Fruit fly (Drosophila melanogaster) whole organism, embryonic: ENCODE results near the gene Or88a.

Experiments used
- ATbp ChIP-seq: fragments of 200-800 bp; sonication (Bioruptor generic); optimal IDR thresholded peaks from 2 replicates; lab custom pipeline; 2017; ENCODE audit warnings: missing biosample characterization, mild to moderate bottlenecking, missing genetic modification characterization, missing genetic modification reagents
- Abd-B ChIP-seq: fragments of 200-800 bp; sonication (Bioruptor generic); optimal IDR thresholded peaks from 2 replicates; lab custom pipeline; 2018; ENCODE audit warnings: missing biosample characterization, mild to moderate bottlenecking, missing genetic modification characterization, moderate library complexity
- CG10147 ChIP-seq: fragments of 200-800 bp; sonication (Bioruptor generic); optimal IDR thresholded peaks from 2 replicates; lab custom pipeline; 2019; ENCODE audit warnings: missing biosample characterization, mild to moderate bottlenecking, missing genetic modification characterization, moderate library complexity
- CG10431 ChIP-seq: fragments of 200-800 bp; sonication (Bioruptor generic); optimal IDR thresholded peaks from 3 replicates; lab custom pipeline; 2018; ENCODE audit warnings: missing biosample characterization, mild to moderate bottlenecking, missing genetic modification characterization
- CG11247 ChIP-seq: fragments of 200-800 bp; sonication (Bioruptor generic); IDR thresholded peaks from 2 replicates; pipeline ENCODE4 v1.3.6; 2022; ENCODE audit warnings: missing biosample characterization, missing genetic modification characterization
- CG13287 ChIP-seq: fragments of 200-800 bp; sonication (Bioruptor generic); IDR thresholded peaks from 2 replicates; pipeline ENCODE4 v1.3.6; 2022; ENCODE audit warnings: missing biosample characterization, missing genetic modification characterization; ENCODE audit not compliant: partially characterized antibody
- CG13894 ChIP-seq: fragments of 200-800 bp; sonication (Bioruptor generic); optimal IDR thresholded peaks from 3 replicates; lab custom pipeline; 2018; ENCODE audit warnings: missing biosample characterization, mild to moderate bottlenecking, missing genetic modification characterization, moderate library complexity
- CG14441 ChIP-seq: fragments of 200-800 bp; sonication (Bioruptor generic); IDR thresholded peaks from 2 replicates; pipeline ENCODE4 v1.3.6; 2022; ENCODE audit warnings: missing biosample characterization, missing genetic modification characterization
- CG15696 ChIP-seq: fragments of 200-800 bp; sonication (Bioruptor generic); optimal IDR thresholded peaks from 2 replicates; lab custom pipeline; 2019; ENCODE audit warnings: missing biosample characterization, mild to moderate bottlenecking, missing genetic modification characterization, moderate library complexity
- CG17802 ChIP-seq: fragments of 200-800 bp; sonication (Bioruptor generic); optimal IDR thresholded peaks from 2 replicates; lab custom pipeline; 2018; ENCODE audit warnings: missing biosample characterization, mild to moderate bottlenecking, missing genetic modification characterization, moderate library complexity
- CG18262 ChIP-seq: fragments of 200-800 bp; optimal IDR thresholded peaks from 3 replicates; lab custom pipeline; 2019; ENCODE audit warnings: missing biosample characterization, mild to moderate bottlenecking, missing genetic modification characterization, moderate library complexity
- CG18619 ChIP-seq: fragments of 200-800 bp; sonication (Bioruptor generic); optimal IDR thresholded peaks from 3 replicates; lab custom pipeline; 2017; ENCODE audit warnings: missing biosample characterization, mild to moderate bottlenecking, missing genetic modification characterization
- CG2129 ChIP-seq: fragments of 200-800 bp; sonication (Bioruptor generic); IDR thresholded peaks from 2 replicates; pipeline ENCODE4 v1.3.6; 2022; ENCODE audit warnings: missing biosample characterization, missing genetic modification characterization; ENCODE audit not compliant: partially characterized antibody
- CG31388 ChIP-seq: fragments of 200-800 bp; sonication (Bioruptor generic); optimal IDR thresholded peaks from 2 replicates; lab custom pipeline; 2016; ENCODE audit warnings: missing biosample characterization, missing genetic modification characterization
- CG31441 ChIP-seq: fragments of 200-800 bp; sonication (Bioruptor generic); IDR thresholded peaks from 2 replicates; pipeline ENCODE4 v1.3.6; 2022; ENCODE audit warnings: missing biosample characterization, missing genetic modification characterization
- CG4854 ChIP-seq: fragments of 200-800 bp; sonication (Bioruptor generic); optimal IDR thresholded peaks from 2 replicates; lab custom pipeline; 2016; ENCODE audit warnings: missing biosample characterization, missing genetic modification characterization, inconsistent platforms
- CG6854 ChIP-seq: fragments of 200-800 bp; sonication (Bioruptor generic); optimal IDR thresholded peaks from 3 replicates; lab custom pipeline; 2017; ENCODE audit warnings: missing biosample characterization, mild to moderate bottlenecking, missing genetic modification characterization
- CG7271 ChIP-seq: fragments of 200-800 bp; sonication (Bioruptor generic); optimal IDR thresholded peaks from 2 replicates; lab custom pipeline; 2018; ENCODE audit warnings: missing biosample characterization, mild to moderate bottlenecking, missing genetic modification characterization, moderate library complexity
- CG7786 ChIP-seq: fragments of 200-800 bp; sonication (Bioruptor generic); optimal IDR thresholded peaks from 2 replicates; lab custom pipeline; 2016; ENCODE audit warnings: missing biosample characterization, missing genetic modification characterization
- CG8944 ChIP-seq: fragments of 200-800 bp; sonication (Bioruptor generic); optimal IDR thresholded peaks from 3 replicates; lab custom pipeline; 2016; ENCODE audit warnings: missing biosample characterization, missing genetic modification characterization
- CG9817 ChIP-seq: fragments of 200-800 bp; sonication (Bioruptor generic); optimal IDR thresholded peaks from 2 replicates; lab custom pipeline; 2018; ENCODE audit warnings: missing biosample characterization, mild to moderate bottlenecking, missing genetic modification characterization, moderate library complexity
- Camta ChIP-seq: fragments of 200-800 bp; sonication (Bioruptor generic); optimal IDR thresholded peaks from 2 replicates; lab custom pipeline; 2016; ENCODE audit warnings: missing biosample characterization, missing genetic modification characterization
- Dp ChIP-seq: fragments of 200-800 bp; sonication (Bioruptor generic); optimal IDR thresholded peaks from 2 replicates; lab custom pipeline; 2018; ENCODE audit warnings: missing biosample characterization, mild to moderate bottlenecking, missing genetic modification characterization, moderate library complexity
- Hey ChIP-seq: fragments of 200-800 bp; sonication (Bioruptor generic); optimal IDR thresholded peaks from 3 replicates; lab custom pipeline; 2018; ENCODE audit warnings: missing biosample characterization, mild to moderate bottlenecking, missing genetic modification characterization
- Hmx ChIP-seq: fragments of 200-800 bp; sonication (Bioruptor generic); optimal IDR thresholded peaks from 2 replicates; lab custom pipeline; 2016; ENCODE audit warnings: missing biosample characterization, missing genetic modification characterization
- Meics ChIP-seq: fragments of 200-800 bp; sonication (Bioruptor generic); optimal IDR thresholded peaks from 2 replicates; lab custom pipeline; 2017; ENCODE audit warnings: missing biosample characterization, mild to moderate bottlenecking, missing genetic modification characterization
- Mes4 ChIP-seq: fragments of 200-800 bp; sonication (Bioruptor generic); optimal IDR thresholded peaks from 2 replicates; lab custom pipeline; 2016; ENCODE audit warnings: missing biosample characterization, missing genetic modification characterization
- Oaz ChIP-seq: fragments of 200-800 bp; sonication (Bioruptor generic); IDR thresholded peaks from 2 replicates; pipeline ENCODE4 v1.3.6; 2022; ENCODE audit warnings: missing biosample characterization, missing genetic modification characterization
- Sin3A ChIP-seq: fragments of >200 bp; optimal IDR thresholded peaks from 2 replicates; lab custom pipeline; 2018
- TFAM ChIP-seq: fragments of 200-800 bp; sonication (Bioruptor generic); optimal IDR thresholded peaks from 2 replicates; lab custom pipeline; 2017; ENCODE audit warnings: missing biosample characterization, missing genetic modification characterization, inconsistent platforms
- Tbp ChIP-seq: fragments of >200 bp; optimal IDR thresholded peaks from 2 replicates; lab custom pipeline; 2018; ENCODE audit warnings: missing biosample characterization, missing genetic modification characterization
- ab ChIP-seq: fragments of 200-800 bp; sonication (Bioruptor generic); optimal IDR thresholded peaks from 2 replicates; lab custom pipeline; 2016; ENCODE audit warnings: missing biosample characterization, missing genetic modification characterization
- ase ChIP-seq: fragments of 200-800 bp; sonication (Bioruptor generic); IDR thresholded peaks from 3 replicates; pipeline ENCODE4 v1.3.6; 2022; ENCODE audit warnings: missing biosample characterization, missing genetic modification characterization
- bowl ChIP-seq: fragments of 200-800 bp; sonication (Bioruptor generic); IDR thresholded peaks from 2 replicates; pipeline ENCODE4 v1.3.6; 2022; ENCODE audit warnings: missing biosample characterization, missing genetic modification characterization
- chn ChIP-seq: fragments of 200-800 bp; sonication (Bioruptor generic); optimal IDR thresholded peaks from 2 replicates; lab custom pipeline; 2016; ENCODE audit warnings: missing biosample characterization, missing genetic modification characterization
- cwo ChIP-seq: fragments of 200-800 bp; sonication (Bioruptor generic); optimal IDR thresholded peaks from 3 replicates; lab custom pipeline; 2017; ENCODE audit warnings: missing biosample characterization, missing genetic modification characterization, mild to moderate bottlenecking, moderate library complexity, missing genetic modification reagents
- dmrt99B ChIP-seq: fragments of 200-800 bp; sonication (Bioruptor generic); optimal IDR thresholded peaks from 2 replicates; lab custom pipeline; 2018; ENCODE audit warnings: missing biosample characterization, mild to moderate bottlenecking, missing genetic modification characterization, moderate library complexity
- eyg ChIP-seq: fragments of 200-800 bp; sonication (Bioruptor generic); optimal IDR thresholded peaks from 3 replicates; lab custom pipeline; 2016; ENCODE audit warnings: missing biosample characterization, missing genetic modification characterization
- fu2 ChIP-seq: fragments of 200-800 bp; sonication (Bioruptor generic); optimal IDR thresholded peaks from 2 replicates; lab custom pipeline; 2016; ENCODE audit warnings: missing biosample characterization, missing genetic modification characterization
- gcm ChIP-seq: fragments of 200-800 bp; sonication (Bioruptor generic); optimal IDR thresholded peaks from 2 replicates; lab custom pipeline; 2019; ENCODE audit warnings: missing biosample characterization, mild to moderate bottlenecking, missing genetic modification characterization, moderate library complexity
- ham ChIP-seq: fragments of 200-800 bp; sonication (Bioruptor generic); IDR thresholded peaks from 2 replicates; pipeline ENCODE4 v1.3.6; 2022; ENCODE audit warnings: missing biosample characterization, missing genetic modification characterization
- insv ChIP-seq, 2 experiments: fragments of 200-800 bp; sonication (Bioruptor generic); optimal IDR thresholded peaks; 3 replicates each; lab custom pipeline; 2016 to 2018; ENCODE audit warnings: missing biosample characterization in 2 of 2, missing genetic modification characterization in 2 of 2
- nerfin-1 ChIP-seq: fragments of 200-800 bp; sonication (Bioruptor generic); optimal IDR thresholded peaks from 3 replicates; lab custom pipeline; 2019; ENCODE audit warnings: missing biosample characterization, mild to moderate bottlenecking, missing genetic modification characterization, moderate library complexity
- nom ChIP-seq: fragments of 200-800 bp; sonication (Bioruptor generic); optimal IDR thresholded peaks from 2 replicates; lab custom pipeline; 2017; ENCODE audit warnings: missing biosample characterization, missing genetic modification characterization, mild to moderate bottlenecking, moderate library complexity, missing genetic modification reagents
- pfk ChIP-seq: fragments of 200-800 bp; sonication (Bioruptor generic); optimal IDR thresholded peaks from 2 replicates; lab custom pipeline; 2018; ENCODE audit warnings: missing biosample characterization, mild to moderate bottlenecking, missing genetic modification characterization, moderate library complexity
- pho ChIP-seq: fragments of 200-800 bp; sonication (Bioruptor generic); optimal IDR thresholded peaks from 2 replicates; lab custom pipeline; 2016; ENCODE audit warnings: missing biosample characterization, missing genetic modification characterization
- pnt ChIP-seq: fragments of 200-800 bp; sonication (Bioruptor generic); optimal IDR thresholded peaks from 3 replicates; lab custom pipeline; 2016; ENCODE audit warnings: missing biosample characterization, missing genetic modification characterization
- psq ChIP-seq: fragments of 200-800 bp; sonication (Bioruptor generic); optimal IDR thresholded peaks from 2 replicates; lab custom pipeline; 2017; ENCODE audit warnings: missing biosample characterization, missing genetic modification characterization
- repo ChIP-seq: fragments of 200-800 bp; sonication (Bioruptor generic); optimal IDR thresholded peaks from 2 replicates; lab custom pipeline; 2016; ENCODE audit warnings: missing biosample characterization, missing genetic modification characterization
- unpg ChIP-seq: fragments of 200-800 bp; sonication (Bioruptor generic); optimal IDR thresholded peaks from 3 replicates; lab custom pipeline; 2018; ENCODE audit warnings: missing biosample characterization, mild to moderate bottlenecking, missing genetic modification characterization, moderate library complexity
- wdn ChIP-seq: fragments of 200-800 bp; sonication (Bioruptor generic); IDR thresholded peaks from 2 replicates; pipeline ENCODE4 v1.3.6; 2022; ENCODE audit warnings: missing biosample characterization, missing genetic modification characterization

Or88a gene

dm6 chr3R:14077026-14077425 lies 32.2 kb upstream of the Or88a start (continued):
- TF ChIP-seq TFAM (GFP tag; lab: Kevin White, UChicago) (no peak), pnt (GFP tag; lab: Kevin White, UChicago) (no peak), CG2129 (GFP tag; lab: Robert Waterston, UW) (no peak), Hey (no peak), ham (GFP tag; lab: Robert Waterston, UW) (0 out of 2 replicates have a peak, but pooled peaks have one; percentile 6), Oaz (no peak), cwo (GFP tag; lab: Kevin White, UChicago) (peak; percentile 52), CG17802 (tag; lab: Kevin White, UChicago) (no peak), Dp (GFP tag; lab: Kevin White, UChicago) (no peak), CG9817 (peak; percentile 22), unpg (GFP tag; lab: Kevin White, UChicago) (peak; percentile 26), gcm (GFP tag; lab: Kevin White, UChicago) (no peak), pho (GFP tag; lab: Kevin White, UChicago) (no peak), Mes4 (GFP tag; lab: Kevin White, UChicago) (no peak), CG18619 (GFP tag; lab: Kevin White, UChicago) (no peak), CG4854 (peak; percentile 13), bowl (GFP tag; lab: Robert Waterston, UW) (no peak), eyg (GFP tag; lab: Kevin White, UChicago) (no peak), insv (GFP tag; optimal IDR thresholded peaks at IDR 0.05; lab: Kevin White, UChicago) (no peak), Tbp (GFP tag; lab: Kevin White, UChicago) (no peak), CG6854 (GFP tag; lab: Kevin White, UChicago) (peak; percentile 23), ab (GFP tag; lab: Kevin White, UChicago) (no peak), CG31388 (GFP tag; lab: Kevin White, UChicago) (no peak), CG11247 (GFP tag; lab: Robert Waterston, UW) (peak; percentile 66; the same call in 1 of the 2 replicates), dmrt99B (tag; lab: Kevin White, UChicago) (peak; percentile 65), CG13287 (no peak), nom (peak; percentile 32), Abd-B (peak; percentile 19), CG13894 (tag; lab: Kevin White, UChicago) (no peak), CG7786 (GFP tag; lab: Kevin White, UChicago) (no peak), fu2 (GFP tag; lab: Kevin White, UChicago) (no peak), CG31441 (GFP tag; lab: Robert Waterston, UW) (0 out of 2 replicates have a peak, but pooled peaks have one; percentile 20), Camta (GFP tag; lab: Kevin White, UChicago) (no peak), pfk (no peak), Hmx (GFP tag; lab: Kevin White, UChicago) (no peak), wdn (GFP tag; lab: Robert Waterston, UW) (no peak), CG10147 (peak; percentile 25), CG8944 (GFP tag; lab: Kevin White, UChicago) (no peak), CG18262 (tag; lab: Kevin White, UChicago) (no peak), chn (no peak), Sin3A (lab: Kevin White, UChicago) (no peak), CG7271 (tag; lab: Kevin White, UChicago) (no peak), psq (GFP tag; lab: Kevin White, UChicago) (no peak), CG15696 (tag; lab: Kevin White, UChicago) (no peak), repo (no peak), Meics (GFP tag; lab: Kevin White, UChicago) (peak; percentile 34), CG10431 (GFP tag; lab: Kevin White, UChicago) (no peak), ATbp (GFP tag; lab: Kevin White, UChicago) (peak; percentile 31), nerfin-1 (no peak), CG14441 (GFP tag; lab: Robert Waterston, UW) (peak; percentile 68), ase (GFP tag; lab: Robert Waterston, UW) (peak; percentile 57; the same call in 2 of the 3 replicates)
